Worm (Caenorhabditis elegans) whole organism, young adult: Measurements from ENCODE around the gene T01D1.7.

ENCODE experiments used
- C06A6.2 ChIP-seq: fragments of 200-800 bp; sonication (Bioruptor generic); conservative IDR thresholded peaks from 2 replicates; pipeline ENCODE4 v1.3.6; 2022; ENCODE audit warnings: missing genetic modification characterization, missing compliant biosample characterization
- dox-1 ChIP-seq: fragments of 200-800 bp; sonication (Bioruptor generic); IDR thresholded peaks from 2 replicates; pipeline ENCODE4 v1.3.6; 2022; ENCODE audit warnings: missing genetic modification reagents, missing genetic modification characterization, missing compliant biosample characterization
- efl-1 ChIP-seq: fragments of 150-350 bp; optimal IDR thresholded peaks from 2 replicates; lab custom pipeline; 2014; ENCODE audit warnings: missing biosample characterization, missing genetic modification reagents, missing genetic modification characterization
- hlh-26 ChIP-seq: fragments of 200-800 bp; sonication (Bioruptor generic); conservative IDR thresholded peaks from 2 replicates; pipeline ENCODE4 v1.3.6; 2022; ENCODE audit warnings: missing genetic modification reagents, missing genetic modification characterization, missing compliant biosample characterization
- lag-1 ChIP-seq: fragments of 200-800 bp; sonication (Bioruptor generic); IDR thresholded peaks from 2 replicates; pipeline ENCODE4 v1.3.6; 2022; ENCODE audit warnings: missing genetic modification reagents, missing genetic modification characterization, missing compliant biosample characterization
- nhr-80 ChIP-seq: sonication (generic microtip); optimal IDR thresholded peaks from 2 replicates; lab custom pipeline; 2016; ENCODE audit warnings: missing genetic modification characterization, missing compliant biosample characterization
- unc-130 ChIP-seq: sonication (generic microtip); optimal IDR thresholded peaks from 2 replicates; lab custom pipeline; 2016; ENCODE audit warnings: missing genetic modification reagents, missing genetic modification characterization, missing compliant biosample characterization
- unc-62 ChIP-seq: fragments of 150-350 bp; optimal IDR thresholded peaks from 2 replicates; lab custom pipeline; 2014; ENCODE audit warnings: missing biosample characterization, missing genetic modification reagents, missing genetic modification characterization
- ztf-28 ChIP-seq: fragments of 200-800 bp; sonication (Bioruptor generic); IDR thresholded peaks from 2 replicates; pipeline ENCODE4 v1.3.6; 2022; ENCODE audit warnings: missing genetic modification reagents, missing genetic modification characterization, missing compliant biosample characterization

DNA sequence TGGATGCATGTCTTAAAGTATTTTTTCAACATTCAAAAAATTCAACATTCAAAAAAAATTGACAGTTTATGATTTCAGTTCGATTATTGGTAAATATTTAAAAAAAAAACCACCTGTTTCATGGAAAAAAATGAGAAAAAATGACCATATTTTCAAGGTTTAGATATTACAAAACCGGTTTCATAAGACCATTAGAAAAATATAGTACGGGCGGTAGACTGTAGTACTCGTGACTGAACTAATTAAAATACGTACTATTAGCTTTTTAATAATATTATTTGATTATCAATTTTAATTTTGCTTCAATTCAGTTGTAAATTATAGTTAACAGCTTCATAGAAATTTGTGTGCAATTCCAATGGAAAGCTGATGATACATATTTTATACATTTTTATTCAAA is 3.0 kb upstream of the T01D1.7 start:
- TF ChIP-seq hlh-26 (GFP tag; lab: Robert Waterston, UW), result no peak
- no peak for TF ChIP-seq lag-1 (GFP tag; lab: Robert Waterston, UW)
- no peak for TF ChIP-seq unc-130 (GFP tag; lab: Kevin White, UChicago)
- no peak for TF ChIP-seq C06A6.2 (GFP tag; lab: Robert Waterston, UW)
- TF ChIP-seq nhr-80 (tag; lab: Kevin White, UChicago), result no peak
- TF ChIP-seq dox-1 (GFP tag; lab: Robert Waterston, UW), result no peak
- no peak for TF ChIP-seq ztf-28 (GFP tag; lab: Robert Waterston, UW)
- TF ChIP-seq unc-62 (GFP tag; lab: Kevin White, UChicago), result no peak
- no peak for TF ChIP-seq efl-1 (GFP tag; lab: Kevin White, UChicago)
